Fruit fly (Drosophila melanogaster): ENCODE data around the gene PpD3.

PpD3 gene

DNA sequence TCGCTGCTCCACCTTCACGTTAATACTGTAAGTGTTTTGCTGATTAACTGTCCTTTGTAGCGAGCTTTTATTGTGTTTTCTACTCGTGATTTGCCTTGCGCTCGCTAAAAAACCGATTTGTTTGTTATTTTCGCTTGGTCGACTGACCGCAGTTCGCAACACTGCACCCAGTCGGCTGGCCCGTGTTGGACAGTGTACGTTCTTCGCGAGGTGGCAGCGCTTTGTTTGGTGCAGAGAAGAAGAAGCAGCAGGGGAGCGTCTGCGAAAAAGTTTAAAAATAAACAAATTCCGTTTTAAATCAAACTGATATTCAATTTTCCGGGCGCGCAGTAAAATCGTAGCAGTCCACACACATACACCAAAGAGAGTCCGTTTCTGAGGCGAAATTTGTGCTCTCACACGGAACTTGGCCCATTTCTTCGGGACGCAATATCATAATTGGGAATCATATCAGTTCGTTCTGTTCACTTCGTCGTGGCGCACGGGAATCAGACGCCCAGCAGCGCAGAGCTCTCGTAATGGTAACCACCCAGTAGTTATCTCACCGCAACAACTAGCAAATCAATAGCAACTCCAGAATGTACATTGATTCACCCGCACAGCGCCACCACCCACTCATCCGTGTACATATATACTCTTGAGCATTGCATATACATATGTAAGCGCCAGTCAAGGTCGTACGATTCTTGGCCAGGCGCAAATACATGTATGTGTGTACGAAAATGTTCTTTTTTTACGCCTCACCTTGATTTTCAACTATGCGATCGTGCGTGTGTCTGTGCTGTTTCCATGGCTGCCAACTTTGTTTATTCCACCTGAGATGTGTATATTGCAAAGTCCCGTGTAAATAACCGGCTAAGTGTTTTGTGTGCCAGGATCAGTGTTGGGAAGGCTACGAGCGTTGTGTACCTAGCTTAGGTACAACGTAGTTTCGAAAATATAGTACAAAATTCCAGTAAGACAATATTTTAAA, 20.2 kb downstream of the PpD3 start, which contains the start of gene Naa80 (continued):
- peak; percentile 77 for TF ChIP-seq CG8944 (GFP tag; optimal IDR thresholded peaks at IDR 0.05)
- TF ChIP-seq Spps (tag; optimal IDR thresholded peaks at IDR 0.05): no peak
- peak; percentile 37 for TF ChIP-seq unpg (GFP tag; optimal IDR thresholded peaks at IDR 0.05)
- peak in 1 of 2 experiments; percentile 41 for TF ChIP-seq insv (GFP tag; optimal IDR thresholded peaks at IDR 0.05)
- peak; percentile 78 for TF ChIP-seq Dbx (GFP tag; IDR thresholded peaks at IDR 0.05)
- peak; percentile 48; the same call in 2 of the 3 replicates for TF ChIP-seq row (GFP tag; IDR thresholded peaks at IDR 0.05)
- no peak for TF ChIP-seq Asciz (GFP tag; optimal IDR thresholded peaks at IDR 0.05)
- TF ChIP-seq C15 (GFP tag; IDR thresholded peaks at IDR 0.05): no peak
- TF ChIP-seq lov (optimal IDR thresholded peaks at IDR 0.05): no peak
- TF ChIP-seq lov (GFP tag; IDR thresholded peaks at IDR 0.05): peak; percentile 26; the same call in 1 of the 3 replicates
- TF ChIP-seq CG3163 (GFP tag; optimal IDR thresholded peaks at IDR 0.05): peak; percentile 67
- TF ChIP-seq CHES-1-like (GFP tag; optimal IDR thresholded peaks at IDR 0.05): peak; percentile 94
- TF ChIP-seq CG11085 (GFP tag; IDR thresholded peaks at IDR 0.05): peak; percentile 8; the same call in 1 of the 2 replicates
- peak; percentile 27 for TF ChIP-seq CG16863 (GFP tag; optimal IDR thresholded peaks at IDR 0.05)
- peak; percentile 21 for TF ChIP-seq nerfin-1 (tag; optimal IDR thresholded peaks at IDR 0.05)
- TF ChIP-seq CG8478 (optimal IDR thresholded peaks at IDR 0.05): no peak
- TF ChIP-seq Abd-B (GFP tag; optimal IDR thresholded peaks at IDR 0.05): peak; percentile 15
- peak; percentile 81 for TF ChIP-seq MESR4 (GFP tag; optimal IDR thresholded peaks at IDR 0.05)
- TF ChIP-seq pum (GFP tag; optimal IDR thresholded peaks at IDR 0.05): peak; percentile 78
- peak; percentile 77 for TF ChIP-seq dpn (GFP tag; optimal IDR thresholded peaks at IDR 0.05)
- no peak for TF ChIP-seq en (GFP tag; optimal IDR thresholded peaks at IDR 0.05)
- TF ChIP-seq Usf (GFP tag; optimal IDR thresholded peaks at IDR 0.05): peak; percentile 10
- TF ChIP-seq CG33213 (GFP tag; optimal IDR thresholded peaks at IDR 0.05): peak; percentile 57
- peak; percentile 53 for TF ChIP-seq Deaf1 (tag; optimal IDR thresholded peaks at IDR 0.05)
- peak; percentile 17 for TF ChIP-seq fd3F (GFP tag; optimal IDR thresholded peaks at IDR 0.05)
- TF ChIP-seq Fer3 (tag; optimal IDR thresholded peaks at IDR 0.05): peak; percentile 45
- peak; percentile 44; the same call in 1 of the 2 replicates for TF ChIP-seq Scr (GFP tag; IDR thresholded peaks at IDR 0.05; ENCODE audit: partially characterized antibody)
- peak; percentile 72 for TF ChIP-seq ind (GFP tag; optimal IDR thresholded peaks at IDR 0.05)
- TF ChIP-seq CG16813 (GFP tag; IDR thresholded peaks at IDR 0.05; ENCODE audit: partially characterized antibody): peak; percentile 46; the same call in 1 of the 3 replicates
- peak; percentile 12 for TF ChIP-seq CG10274 (GFP tag; optimal IDR thresholded peaks at IDR 0.05)
- no peak for TF ChIP-seq stc (GFP tag; IDR thresholded peaks at IDR 0.05)
- 0 out of 3 replicates have a peak, but pooled peaks have one; percentile 10 for TF ChIP-seq CG2889 (GFP tag; IDR thresholded peaks at IDR 0.05)
- peak; percentile 95 for TF ChIP-seq Ets65A (GFP tag)
- TF ChIP-seq zf30C (GFP tag; optimal IDR thresholded peaks at IDR 0.05): no peak
- TF ChIP-seq CG8281 (tag; optimal IDR thresholded peaks at IDR 0.05): no peak
- TF ChIP-seq ERR (GFP tag; optimal IDR thresholded peaks at IDR 0.05): peak; percentile 82
- TF ChIP-seq dati (GFP tag; IDR thresholded peaks at IDR 0.05): no peak
- TF ChIP-seq pfk (GFP tag; optimal IDR thresholded peaks at IDR 0.05): no peak
- TF ChIP-seq tin (GFP tag; optimal IDR thresholded peaks at IDR 0.05): peak; percentile 71
- TF ChIP-seq hkb (optimal IDR thresholded peaks at IDR 0.05): peak; percentile 81
- TF ChIP-seq hkb (GFP tag; IDR thresholded peaks at IDR 0.05): peak; percentile 37; the same call in 1 of the 2 replicates
- TF ChIP-seq CG18619 (GFP tag; optimal IDR thresholded peaks at IDR 0.05): peak; percentile 54
- TF ChIP-seq CG4360 (GFP tag; IDR thresholded peaks at IDR 0.05): 0 out of 2 replicates have a peak, but pooled peaks have one; percentile 11
- TF ChIP-seq CG10979 (tag; optimal IDR thresholded peaks at IDR 0.05): peak; percentile 21
- no peak for TF ChIP-seq sc (optimal IDR thresholded peaks at IDR 0.05)
- no peak for TF ChIP-seq sc (GFP tag; optimal IDR thresholded peaks at IDR 0.05)
- peak; percentile 69 for TF ChIP-seq CG12942 (GFP tag; optimal IDR thresholded peaks at IDR 0.05)
- peak; percentile 25 for TF ChIP-seq CG1792 (GFP tag; optimal IDR thresholded peaks at IDR 0.05)
- peak; percentile 87 for TF ChIP-seq HmgZ (tag; optimal IDR thresholded peaks at IDR 0.05)

All from whole organism, embryonic.